Fruit fly (Drosophila melanogaster): ENCODE results near the gene Cpr66D.
A peak's percentile ranks its signal among the peaks of the same experiment; 100 is the strongest.

Gene Cpr66D

DNA sequence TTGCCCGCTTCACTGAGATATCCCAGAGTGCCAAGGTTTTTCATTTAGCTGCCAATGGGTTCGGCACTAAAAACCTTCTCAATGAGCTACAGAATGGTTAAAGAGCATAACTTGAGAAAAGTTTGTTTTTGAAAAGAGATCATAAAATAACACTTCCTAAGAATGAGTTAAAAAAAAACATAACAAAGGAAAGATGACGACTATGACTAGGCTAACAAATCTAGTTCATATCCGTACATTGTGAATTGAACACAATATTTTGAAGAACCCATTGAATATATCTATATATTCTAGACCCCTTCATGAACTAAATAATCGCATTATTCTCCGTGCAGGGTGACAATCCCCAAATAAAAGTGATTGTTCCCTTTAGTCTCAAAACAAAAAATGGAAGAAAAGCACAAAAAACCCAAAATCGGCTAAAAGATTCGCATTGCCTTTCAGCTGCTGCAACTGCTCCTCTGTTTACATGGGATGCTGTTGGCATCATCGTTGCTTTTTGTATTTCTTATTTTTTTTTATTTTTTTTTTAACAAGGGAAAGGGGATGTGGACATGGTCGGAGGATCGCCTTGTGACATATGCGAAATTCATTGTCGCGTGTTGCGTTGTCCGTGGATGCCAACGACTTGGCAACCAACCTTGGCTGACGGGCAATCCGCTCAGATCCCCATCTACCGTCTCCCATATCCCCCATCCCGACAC, 16.6 kb downstream of the Cpr66D start:
- TF ChIP-seq nom (GFP tag; optimal IDR thresholded peaks at IDR 0.05) (peak; percentile 65), Stat92E (GFP tag; optimal IDR thresholded peaks at IDR 0.05) (no peak), Hr78 (GFP tag; optimal IDR thresholded peaks at IDR 0.05) (no peak), gsb (GFP tag; IDR thresholded peaks at IDR 0.05) (peak; percentile 6; the same call in 1 of the 2 replicates), corto (GFP tag; optimal IDR thresholded peaks at IDR 0.05) (peak; percentile 1), lbe (GFP tag; optimal IDR thresholded peaks at IDR 0.05) (peak; percentile 73)

DNA sequence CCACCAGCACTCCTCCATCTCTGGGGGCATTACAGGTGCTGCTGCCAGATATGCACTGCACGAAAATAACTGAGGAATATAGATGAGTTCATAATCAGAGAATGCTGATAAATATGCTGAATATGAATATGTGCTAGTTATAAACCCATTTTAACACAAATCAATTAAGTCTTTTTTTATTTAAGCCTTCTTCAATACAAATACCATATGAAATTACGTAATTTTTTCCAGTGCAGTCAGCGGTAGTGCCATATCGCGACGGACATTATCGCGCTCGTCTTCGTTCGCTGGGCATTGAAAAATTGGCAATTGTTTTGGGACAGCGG, 17.2 kb downstream of the Cpr66D start:
- TF ChIP-seq yki (optimal IDR thresholded peaks at IDR 0.05) = no peak
- TF ChIP-seq Awh (GFP tag; IDR thresholded peaks at IDR 0.05) = no peak
- TF ChIP-seq HLH4C (GFP tag; IDR thresholded peaks at IDR 0.05; ENCODE audit: partially characterized antibody) = no peak
- no peak for TF ChIP-seq stwl (tag; optimal IDR thresholded peaks at IDR 0.05)
- no peak for TF ChIP-seq MESR4 (GFP tag; optimal IDR thresholded peaks at IDR 0.05)
- peak; percentile 38; the same call in 1 of the 3 replicates for TF ChIP-seq dysf (GFP tag; IDR thresholded peaks at IDR 0.05)
- TF ChIP-seq Dek (tag; optimal IDR thresholded peaks at IDR 0.05) = no peak
- TF ChIP-seq CG2678 (tag; optimal IDR thresholded peaks at IDR 0.05) = peak; percentile 1
- TF ChIP-seq Bdp1 (GFP tag; optimal IDR thresholded peaks at IDR 0.05) = no peak
- TF ChIP-seq CG2889 (GFP tag; IDR thresholded peaks at IDR 0.05) = no peak
- TF ChIP-seq CG11247 (GFP tag; IDR thresholded peaks at IDR 0.05) = no peak
- TF ChIP-seq Sox100B (GFP tag; optimal IDR thresholded peaks at IDR 0.05) = no peak
- peak; percentile 52 for TF ChIP-seq nom (GFP tag; optimal IDR thresholded peaks at IDR 0.05)
- no peak for TF ChIP-seq exex (tag; optimal IDR thresholded peaks at IDR 0.05)
- no peak for TF ChIP-seq CG14667 (GFP tag; IDR thresholded peaks at IDR 0.05)
- no peak for TF ChIP-seq CG4617 (GFP tag; optimal IDR thresholded peaks at IDR 0.05; ENCODE audit: borderline replicate concordance)
- TF ChIP-seq wor (GFP tag; IDR thresholded peaks at IDR 0.05) = no peak
- TF ChIP-seq CG6683 (GFP tag; optimal IDR thresholded peaks at IDR 0.05) = no peak
- TF ChIP-seq CG18764 (GFP tag; optimal IDR thresholded peaks at IDR 0.05) = no peak
- peak; percentile 88 for TF ChIP-seq Med (GFP tag)
- TF ChIP-seq bsh (GFP tag; optimal IDR thresholded peaks at IDR 0.05) = no peak
- no peak for TF ChIP-seq grn (GFP tag; optimal IDR thresholded peaks at IDR 0.05)
- TF ChIP-seq Scr (GFP tag; IDR thresholded peaks at IDR 0.05; ENCODE audit: partially characterized antibody) = no peak
- no peak for TF ChIP-seq schlank (tag; optimal IDR thresholded peaks at IDR 0.05)
- TF ChIP-seq sqz (GFP tag; optimal IDR thresholded peaks at IDR 0.05) = no peak
- TF ChIP-seq Ets65A (GFP tag) = no peak
- no peak for TF ChIP-seq CG31365 (tag; optimal IDR thresholded peaks at IDR 0.05)
- TF ChIP-seq lola (GFP tag; optimal IDR thresholded peaks at IDR 0.05) = no peak
- no peak for TF ChIP-seq sima (GFP tag; optimal IDR thresholded peaks at IDR 0.05)
- TF ChIP-seq chm (GFP tag; IDR thresholded peaks at IDR 0.05) = no peak
- TF ChIP-seq CG10209 (GFP tag; optimal IDR thresholded peaks at IDR 0.05) = no peak
- no peak for TF ChIP-seq CG3065 (GFP tag; optimal IDR thresholded peaks at IDR 0.05)
- TF ChIP-seq sug (tag; optimal IDR thresholded peaks at IDR 0.05) = no peak
- TF ChIP-seq prd (optimal IDR thresholded peaks at IDR 0.05) = no peak
- peak; percentile 73; the same call in 2 of the 3 replicates for TF ChIP-seq prd (GFP tag; IDR thresholded peaks at IDR 0.05)
- no peak for TF ChIP-seq CG9437 (GFP tag; optimal IDR thresholded peaks at IDR 0.05)
- TF ChIP-seq ap (GFP tag; IDR thresholded peaks at IDR 0.05) = no peak
- no peak for TF ChIP-seq CG7786 (GFP tag; optimal IDR thresholded peaks at IDR 0.05)
- TF ChIP-seq gt (GFP tag; IDR thresholded peaks at IDR 0.05) = no peak
- no peak for TF ChIP-seq nau (GFP tag; optimal IDR thresholded peaks at IDR 0.05)
- TF ChIP-seq CG4328 (GFP tag; optimal IDR thresholded peaks at IDR 0.05) = no peak
- no peak for TF ChIP-seq CG18599 (GFP tag; optimal IDR thresholded peaks at IDR 0.05)
- no peak for TF ChIP-seq Mad (GFP tag; optimal IDR thresholded peaks at IDR 0.05)
